Fruit fly (Drosophila melanogaster) whole organism: Measurements from ENCODE around the gene Ced-12.

Experiments
- EcR ChIP-seq, 2 experiments: fragments of >200 bp; optimal IDR thresholded peaks; 2 replicates each; lab custom pipeline; 2017; ENCODE audit warnings: missing biosample characterization in 2 of 2, missing genetic modification characterization in 2 of 2, missing genetic modification reagents in 2 of 2
- usp ChIP-seq: fragments of >200 bp; optimal IDR thresholded peaks from 2 replicates; lab custom pipeline; 2017; ENCODE audit warnings: missing biosample characterization, missing genetic modification characterization, mixed read lengths

dm6 chr2L:12142439-12142838 is 44.8 kb downstream of the Ced-12 start, which contains the start of gene CG31760:
- TF ChIP-seq usp (no peak), EcR (GFP tag; optimal IDR thresholded peaks at IDR 0.05; lab: Kevin White, UChicago) (no peak)
